Worm (Caenorhabditis elegans): ENCODE results near the gene C08H9.16.

C08H9.16 gene

ce11 chrII:9891031-9891689 is 1.4 kb upstream of the C08H9.16 start, which contains the start of gene vgln-1:
TSS of gene vgln-1 (minus strand) at chrII:9891081.
- TF ChIP-seq med-1 (GFP tag; optimal IDR thresholded peaks at IDR 0.05; ENCODE audit: insufficient read depth) (no peak), flt-1 (GFP tag; IDR thresholded peaks at IDR 0.05) (no peak), T22C8.4 (GFP tag; IDR thresholded peaks at IDR 0.05) (no peak), ztf-23 (GFP tag; IDR thresholded peaks at IDR 0.05) (no peak), ref-1 (GFP tag; conservative IDR thresholded peaks at IDR 0.05) (no peak), klf-2 (GFP tag; conservative IDR thresholded peaks at IDR 0.05) (no peak), ztf-29 (GFP tag; IDR thresholded peaks at IDR 0.05) (no peak), cog-1 (tag; optimal IDR thresholded peaks at IDR 0.05) (no peak), tab-1 (GFP tag; IDR thresholded peaks at IDR 0.05) (no peak)

DNA sequence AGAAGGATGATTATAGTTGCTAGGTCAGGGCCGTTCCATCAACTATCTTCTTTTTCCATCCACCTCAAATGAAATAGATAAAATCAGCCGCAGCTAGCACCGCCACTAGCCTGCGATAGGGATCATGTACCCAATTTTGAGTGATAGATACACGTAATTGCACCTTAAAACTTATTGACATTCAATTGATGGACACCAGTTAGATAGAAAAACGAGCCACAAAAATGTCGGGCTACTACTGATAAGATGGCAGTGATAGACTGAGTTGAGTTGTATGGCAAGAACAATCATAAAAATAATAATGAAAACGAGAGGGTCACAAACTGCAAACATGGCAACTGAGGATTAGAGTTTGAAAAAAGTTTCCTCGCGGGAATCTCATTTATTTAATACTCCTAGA is 755 bp upstream of the C08H9.16 start:
- TF ChIP-seq tab-1 (GFP tag; IDR thresholded peaks at IDR 0.05) (no peak), ztf-23 (GFP tag; IDR thresholded peaks at IDR 0.05) (no peak), ref-1 (GFP tag; conservative IDR thresholded peaks at IDR 0.05) (no peak), ztf-29 (GFP tag; IDR thresholded peaks at IDR 0.05) (no peak)

- TF ChIP-seq ztf-23 (GFP tag; IDR thresholded peaks at IDR 0.05) (no peak), T22C8.4 (GFP tag; IDR thresholded peaks at IDR 0.05) (no peak), ztf-29 (GFP tag; IDR thresholded peaks at IDR 0.05) (no peak), flt-1 (GFP tag; IDR thresholded peaks at IDR 0.05) (no peak), med-1 (GFP tag; optimal IDR thresholded peaks at IDR 0.05; ENCODE audit: insufficient read depth) (no peak), cog-1 (tag; optimal IDR thresholded peaks at IDR 0.05) (no peak), tab-1 (GFP tag; IDR thresholded peaks at IDR 0.05) (no peak), klf-2 (GFP tag; conservative IDR thresholded peaks at IDR 0.05) (no peak), ref-1 (GFP tag; conservative IDR thresholded peaks at IDR 0.05) (no peak)
Observed at ce11 chrII:9894435-9894834, 1.9 kb downstream of the C08H9.16 start, which contains the start of gene F26C11.1. TSS of gene F26C11.1 (plus strand) at chrII:9894735.

ce11 chrII:9895173-9895572 is 2.6 kb downstream of the C08H9.16 start:
- TF ChIP-seq tab-1 (GFP tag; IDR thresholded peaks at IDR 0.05) (no peak), ztf-29 (GFP tag; IDR thresholded peaks at IDR 0.05) (no peak), ztf-23 (GFP tag; IDR thresholded peaks at IDR 0.05) (no peak), flt-1 (GFP tag; IDR thresholded peaks at IDR 0.05) (no peak), klf-2 (GFP tag; conservative IDR thresholded peaks at IDR 0.05) (no peak), T22C8.4 (GFP tag; IDR thresholded peaks at IDR 0.05) (no peak), med-1 (GFP tag; optimal IDR thresholded peaks at IDR 0.05; ENCODE audit: insufficient read depth) (no peak), ref-1 (GFP tag; conservative IDR thresholded peaks at IDR 0.05) (no peak)

DNA sequence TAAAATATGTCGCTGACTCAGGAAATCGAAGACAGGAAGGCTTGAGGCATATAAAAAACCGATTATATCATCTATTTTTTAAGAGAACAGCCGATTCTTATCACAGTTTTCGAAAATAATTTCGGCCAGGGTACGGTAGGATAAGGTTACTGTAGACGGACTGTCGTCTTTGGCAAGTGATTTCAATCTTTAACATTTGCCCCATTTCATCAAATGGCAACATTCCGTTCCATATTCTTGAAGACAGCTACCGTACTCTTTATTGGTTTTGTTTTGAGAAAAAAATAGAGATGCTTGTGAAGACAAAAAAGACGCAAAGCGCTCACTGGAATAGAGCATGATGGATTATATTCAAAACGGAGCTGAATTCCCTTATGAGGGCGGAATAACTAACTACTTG is 6.2 kb downstream of the C08H9.16 start:
- no peak for TF ChIP-seq ztf-29 (GFP tag; IDR thresholded peaks at IDR 0.05)
- no peak for TF ChIP-seq ztf-23 (GFP tag; IDR thresholded peaks at IDR 0.05)
- no peak for TF ChIP-seq cog-1 (tag; optimal IDR thresholded peaks at IDR 0.05)

DNA sequence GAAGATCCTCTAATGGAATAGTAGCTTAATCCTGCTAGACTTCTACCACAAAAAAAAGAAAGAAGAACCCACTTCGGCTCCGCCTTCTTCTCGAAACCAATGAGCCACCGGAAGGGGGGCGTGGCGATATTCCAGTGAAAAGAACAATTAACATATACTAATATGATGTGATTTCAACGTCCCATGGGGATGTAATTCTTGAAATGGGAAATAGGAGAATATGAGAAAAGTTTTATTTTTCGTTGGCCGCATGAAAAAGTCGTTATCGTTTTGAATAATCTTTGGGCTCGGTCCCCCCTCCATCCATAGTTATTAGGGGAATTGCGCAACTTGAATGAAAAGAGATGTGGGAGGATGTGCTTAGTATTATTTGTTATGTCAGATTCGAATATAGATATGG is 7.7 kb downstream of the C08H9.16 start, which contains the start of gene unc-4:
Gene unc-4, minus strand, starts transcription at position 101 of the 400 bp plus-strand sequence.
- TF ChIP-seq cog-1 (tag; optimal IDR thresholded peaks at IDR 0.05): no peak
- TF ChIP-seq tab-1 (GFP tag; IDR thresholded peaks at IDR 0.05): no peak
- no peak for TF ChIP-seq klf-2 (GFP tag; conservative IDR thresholded peaks at IDR 0.05)
- TF ChIP-seq flt-1 (GFP tag; IDR thresholded peaks at IDR 0.05): no peak
- no peak for TF ChIP-seq med-1 (GFP tag; optimal IDR thresholded peaks at IDR 0.05; ENCODE audit: insufficient read depth)
- TF ChIP-seq ztf-23 (GFP tag; IDR thresholded peaks at IDR 0.05): no peak
- TF ChIP-seq T22C8.4 (GFP tag; IDR thresholded peaks at IDR 0.05): no peak
- TF ChIP-seq ref-1 (GFP tag; conservative IDR thresholded peaks at IDR 0.05): no peak
- no peak for TF ChIP-seq ztf-29 (GFP tag; IDR thresholded peaks at IDR 0.05)

- TF ChIP-seq T22C8.4 (GFP tag; IDR thresholded peaks at IDR 0.05) (no peak), cog-1 (tag; optimal IDR thresholded peaks at IDR 0.05) (no peak), ztf-23 (GFP tag; IDR thresholded peaks at IDR 0.05) (no peak), klf-2 (GFP tag; conservative IDR thresholded peaks at IDR 0.05) (no peak), ztf-29 (GFP tag; IDR thresholded peaks at IDR 0.05) (no peak), ref-1 (GFP tag; conservative IDR thresholded peaks at IDR 0.05) (no peak), tab-1 (GFP tag; IDR thresholded peaks at IDR 0.05) (no peak), flt-1 (GFP tag; IDR thresholded peaks at IDR 0.05) (no peak), med-1 (GFP tag; optimal IDR thresholded peaks at IDR 0.05; ENCODE audit: insufficient read depth) (no peak)
Observed at ce11 chrII:9904459-9904858, 11.9 kb downstream of the C08H9.16 start.

- TF ChIP-seq T22C8.4 (GFP tag; IDR thresholded peaks at IDR 0.05) (no peak), med-1 (GFP tag; optimal IDR thresholded peaks at IDR 0.05; ENCODE audit: insufficient read depth) (no peak), klf-2 (GFP tag; conservative IDR thresholded peaks at IDR 0.05) (no peak), ztf-29 (GFP tag; IDR thresholded peaks at IDR 0.05) (no peak), tab-1 (GFP tag; IDR thresholded peaks at IDR 0.05) (no peak), ref-1 (GFP tag; conservative IDR thresholded peaks at IDR 0.05) (no peak), ztf-23 (GFP tag; IDR thresholded peaks at IDR 0.05) (no peak), flt-1 (GFP tag; IDR thresholded peaks at IDR 0.05) (no peak), cog-1 (tag; optimal IDR thresholded peaks at IDR 0.05) (no peak)
Observed at ce11 chrII:9914999-9915398, 22.4 kb downstream of the C08H9.16 start, which contains the start of gene F26C11.3. TSS of gene F26C11.3 (minus strand) at chrII:9915099.

- TF ChIP-seq klf-2 (GFP tag; conservative IDR thresholded peaks at IDR 0.05) (no peak), T22C8.4 (GFP tag; IDR thresholded peaks at IDR 0.05) (no peak), tab-1 (GFP tag; IDR thresholded peaks at IDR 0.05) (no peak), cog-1 (tag; optimal IDR thresholded peaks at IDR 0.05) (no peak), ztf-29 (GFP tag; IDR thresholded peaks at IDR 0.05) (no peak), ref-1 (GFP tag; conservative IDR thresholded peaks at IDR 0.05) (no peak), flt-1 (GFP tag; IDR thresholded peaks at IDR 0.05) (no peak), med-1 (GFP tag; optimal IDR thresholded peaks at IDR 0.05; ENCODE audit: insufficient read depth) (no peak)
Observed at ce11 chrII:9916177-9916576, 23.6 kb downstream of the C08H9.16 start, which contains the start of gene F26C11.4. TSS of gene F26C11.4 (minus strand) at chrII:9916277.

- TF ChIP-seq ztf-23 (GFP tag; IDR thresholded peaks at IDR 0.05): no peak
- no peak for TF ChIP-seq ztf-29 (GFP tag; IDR thresholded peaks at IDR 0.05)
- no peak for TF ChIP-seq T22C8.4 (GFP tag; IDR thresholded peaks at IDR 0.05)
- no peak for TF ChIP-seq tab-1 (GFP tag; IDR thresholded peaks at IDR 0.05)
- no peak for TF ChIP-seq klf-2 (GFP tag; conservative IDR thresholded peaks at IDR 0.05)
- no peak for TF ChIP-seq ref-1 (GFP tag; conservative IDR thresholded peaks at IDR 0.05)
- no peak for TF ChIP-seq flt-1 (GFP tag; IDR thresholded peaks at IDR 0.05)
- no peak for TF ChIP-seq med-1 (GFP tag; optimal IDR thresholded peaks at IDR 0.05; ENCODE audit: insufficient read depth)
- TF ChIP-seq cog-1 (tag; optimal IDR thresholded peaks at IDR 0.05): no peak
Observed at ce11 chrII:9917904-9918303, 25.3 kb downstream of the C08H9.16 start, which contains the start of gene C05C10.8. TSS of gene C05C10.8 (minus strand) at chrII:9918004.

All from whole organism, midembryonic.